Worm (Caenorhabditis elegans): ENCODE data around the gene dnj-25.

dnj-25 gene

ce11 chrV:20714503-20714902 lies 29.6 kb downstream of the dnj-25 start:
- TF ChIP-seq him-1 (tag; optimal IDR thresholded peaks at IDR 0.05) (no peak), W03F9.2 (tag; optimal IDR thresholded peaks at IDR 0.05) (no peak), dao-5 (tag; optimal IDR thresholded peaks at IDR 0.05) (no peak)

DNA sequence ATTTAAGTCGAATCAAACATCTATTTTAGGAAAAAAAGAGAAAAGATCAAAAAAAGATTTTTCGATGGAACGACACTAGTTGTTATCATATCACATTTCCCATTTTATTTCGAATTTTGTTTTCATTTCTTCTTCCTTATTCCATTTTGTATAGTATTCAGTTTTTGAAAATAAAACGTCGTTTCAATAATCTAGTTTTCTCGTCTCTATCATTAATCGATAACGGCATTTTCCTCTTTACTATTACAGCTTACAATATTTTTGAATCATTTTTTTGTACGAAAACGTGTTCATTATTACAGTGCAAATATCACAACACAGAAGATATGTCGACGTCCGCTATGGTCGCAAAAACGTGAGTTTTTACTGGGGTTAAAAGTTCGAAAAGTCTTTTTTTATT lies 30.5 kb downstream of the dnj-25 start, which contains the start of gene Y44A6C.1:
Gene Y44A6C.1, plus strand, starts transcription at position 301 of the 400 bp plus-strand sequence.
- no peak for TF ChIP-seq dao-5 (tag; optimal IDR thresholded peaks at IDR 0.05)
- TF ChIP-seq him-1 (tag; optimal IDR thresholded peaks at IDR 0.05), result no peak
- no peak for TF ChIP-seq W03F9.2 (tag; optimal IDR thresholded peaks at IDR 0.05)

- TF ChIP-seq W03F9.2 (tag; optimal IDR thresholded peaks at IDR 0.05) (peak; percentile 6), him-1 (tag; optimal IDR thresholded peaks at IDR 0.05) (no peak)
These were observed 31.2 kb downstream of the dnj-25 start for ce11 chrV:20712994-20713326.

DNA sequence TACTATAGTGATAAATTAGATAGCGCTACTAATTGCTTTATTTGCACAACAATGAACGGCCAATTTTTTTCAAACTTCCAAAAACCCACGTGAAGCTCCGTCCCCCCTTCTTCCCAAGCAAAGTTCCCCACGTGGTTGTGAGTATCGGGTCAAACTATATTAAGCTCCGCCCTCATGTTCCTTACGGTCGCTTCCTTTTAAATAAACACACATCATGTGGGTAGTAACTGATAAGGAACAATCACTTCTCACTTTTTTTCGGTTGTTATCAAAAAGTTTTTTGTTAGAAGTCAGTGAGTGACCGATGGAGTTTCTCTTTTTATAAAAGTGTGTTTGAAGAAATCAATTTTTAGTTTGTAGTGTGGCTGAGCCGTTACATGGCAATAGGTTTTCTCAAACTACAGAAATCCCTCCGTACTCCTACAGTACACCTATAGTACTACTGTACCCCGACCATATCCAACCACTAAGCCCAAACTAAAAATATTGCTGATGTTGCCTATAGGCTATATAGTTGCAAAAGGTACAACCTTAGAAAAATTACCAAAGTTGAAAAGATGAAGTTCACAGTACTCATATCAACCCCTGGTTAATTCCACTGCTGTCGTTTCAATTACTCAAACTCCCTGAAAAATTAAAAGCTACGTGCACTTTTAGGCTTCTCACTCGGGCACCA lies 31.7 kb downstream of the dnj-25 start:
- TF ChIP-seq dao-5 (tag; optimal IDR thresholded peaks at IDR 0.05), result no peak
- no peak for TF ChIP-seq W03F9.2 (tag; optimal IDR thresholded peaks at IDR 0.05)
- TF ChIP-seq him-1 (tag; optimal IDR thresholded peaks at IDR 0.05), result no peak

ce11 chrV:20711733-20712132 lies 32.4 kb downstream of the dnj-25 start:
- no peak for TF ChIP-seq dao-5 (tag; optimal IDR thresholded peaks at IDR 0.05)
- TF ChIP-seq him-1 (tag; optimal IDR thresholded peaks at IDR 0.05), result no peak
- TF ChIP-seq W03F9.2 (tag; optimal IDR thresholded peaks at IDR 0.05), result no peak

ce11 chrV:20710642-20711041 lies 33.5 kb downstream of the dnj-25 start:
- TF ChIP-seq him-1 (tag; optimal IDR thresholded peaks at IDR 0.05) (no peak), dao-5 (tag; optimal IDR thresholded peaks at IDR 0.05) (no peak)

ce11 chrV:20710156-20710555 lies 34.0 kb downstream of the dnj-25 start:
- TF ChIP-seq W03F9.2 (tag; optimal IDR thresholded peaks at IDR 0.05) (no peak), dao-5 (tag; optimal IDR thresholded peaks at IDR 0.05) (no peak), him-1 (tag; optimal IDR thresholded peaks at IDR 0.05) (no peak)

DNA sequence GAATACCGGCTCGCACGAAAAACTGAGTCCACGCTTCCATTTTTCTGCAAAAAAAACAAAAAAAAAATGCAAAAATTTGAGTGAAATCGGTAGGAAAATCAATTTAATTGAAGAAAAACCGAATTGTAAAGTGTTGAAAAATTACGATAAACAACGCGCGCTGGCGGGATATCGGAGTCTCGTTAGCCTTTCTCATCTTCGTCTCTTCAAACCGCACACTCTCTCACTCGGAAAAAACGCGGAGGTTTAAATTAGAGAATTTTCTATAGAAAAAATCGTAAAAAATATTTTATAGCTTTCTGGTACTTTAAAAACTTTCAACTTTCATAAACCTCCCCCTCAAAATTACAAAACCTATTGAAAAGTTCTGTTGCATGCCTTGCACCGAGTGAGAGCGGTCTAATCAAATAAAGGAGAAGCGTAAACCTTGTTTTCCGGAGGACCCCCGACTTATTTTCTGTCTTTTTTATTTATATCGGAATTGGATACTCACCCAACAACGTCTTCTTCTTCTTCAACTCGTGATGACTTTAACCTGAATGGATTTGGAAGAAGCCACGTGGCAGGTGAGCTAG lies 40.1 kb downstream of the dnj-25 start, which contains the start of the genes F53F8.5 and F53F8.6:
Gene F53F8.5, minus strand, starts transcription at position 52 of the 575 bp plus-strand sequence.
Gene F53F8.6, plus strand, starts transcription at position 230 of the 575 bp plus-strand sequence.
- TF ChIP-seq dao-5 (tag; optimal IDR thresholded peaks at IDR 0.05) (no peak), him-1 (tag; optimal IDR thresholded peaks at IDR 0.05) (no peak), W03F9.2 (tag; optimal IDR thresholded peaks at IDR 0.05) (no peak)

ce11 chrV:20698266-20698665 lies 45.9 kb downstream of the dnj-25 start, which contains the start of gene F53F8.7:
Gene F53F8.7 (minus strand): TSS chrV:20698366.
- TF ChIP-seq dao-5 (tag; optimal IDR thresholded peaks at IDR 0.05), result no peak
- no peak for TF ChIP-seq W03F9.2 (tag; optimal IDR thresholded peaks at IDR 0.05)
- TF ChIP-seq him-1 (tag; optimal IDR thresholded peaks at IDR 0.05), result no peak

DNA sequence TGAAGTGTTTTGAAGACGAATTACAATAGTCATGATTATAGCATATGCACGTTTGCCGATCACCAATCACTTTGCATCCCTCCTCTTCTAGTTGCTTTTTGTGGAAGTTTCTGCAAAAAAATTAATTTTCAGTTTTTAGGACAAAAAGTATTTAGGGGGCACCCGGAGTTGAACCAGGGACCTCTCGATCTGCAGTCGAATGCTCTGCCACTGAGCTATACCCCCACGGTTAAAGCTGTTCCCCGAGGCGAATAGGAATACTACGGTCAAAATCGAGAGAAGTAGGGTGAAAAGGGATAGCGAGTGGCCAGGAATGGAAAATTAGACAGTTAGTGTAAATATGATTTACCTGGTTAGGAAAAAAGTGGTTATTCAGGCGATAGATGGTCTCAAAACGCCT lies 50.2 kb downstream of the dnj-25 start:
- TF ChIP-seq him-1 (tag; optimal IDR thresholded peaks at IDR 0.05) (peak; percentile 58), dao-5 (tag; optimal IDR thresholded peaks at IDR 0.05) (peak; percentile 59), W03F9.2 (tag; optimal IDR thresholded peaks at IDR 0.05) (no peak)

DNA sequence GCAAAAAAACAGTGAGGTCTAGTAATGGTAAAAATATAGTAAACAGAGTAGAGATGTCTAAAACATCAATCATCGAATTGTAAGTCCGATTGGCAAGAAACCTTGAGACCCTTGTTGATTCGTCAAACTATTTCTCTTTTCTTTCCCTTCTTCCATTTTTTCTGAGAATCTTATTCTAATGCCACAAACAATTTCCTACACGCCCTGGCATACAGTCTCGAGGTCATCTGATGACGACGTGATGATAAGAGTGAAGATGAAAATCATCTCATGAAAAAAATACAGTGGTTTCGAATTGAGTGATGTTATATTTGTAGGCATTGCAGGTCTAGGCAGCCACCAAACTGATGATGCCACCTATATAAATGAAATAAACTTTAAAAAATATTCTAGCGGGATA lies 51.2 kb downstream of the dnj-25 start:
- no peak for TF ChIP-seq W03F9.2 (tag; optimal IDR thresholded peaks at IDR 0.05)
- TF ChIP-seq him-1 (tag; optimal IDR thresholded peaks at IDR 0.05), result no peak
- no peak for TF ChIP-seq dao-5 (tag; optimal IDR thresholded peaks at IDR 0.05)

DNA sequence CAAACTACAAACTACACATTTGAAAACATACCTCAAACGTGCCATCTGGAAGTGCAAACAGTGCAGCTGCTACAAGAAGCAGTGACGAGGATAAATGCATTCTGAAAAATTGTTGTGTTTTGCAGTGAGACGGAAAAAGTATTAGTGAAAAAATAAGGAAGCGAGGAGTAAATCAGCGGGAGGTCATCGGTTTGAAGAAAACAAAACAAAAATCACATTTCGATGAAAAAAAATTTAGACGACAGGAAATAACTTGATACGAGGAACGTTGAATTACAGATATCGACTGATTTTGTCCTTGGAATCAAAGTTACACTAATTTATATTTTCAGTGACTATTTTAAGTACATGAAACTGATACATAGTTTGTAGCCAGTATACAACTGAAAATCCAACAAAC lies 52.6 kb downstream of the dnj-25 start, which contains the start of gene F53F8.4:
Gene F53F8.4, minus strand, starts transcription at position 101 of the 400 bp plus-strand sequence.
- TF ChIP-seq dao-5 (tag; optimal IDR thresholded peaks at IDR 0.05) (no peak), W03F9.2 (tag; optimal IDR thresholded peaks at IDR 0.05) (no peak), him-1 (tag; optimal IDR thresholded peaks at IDR 0.05) (no peak)

DNA sequence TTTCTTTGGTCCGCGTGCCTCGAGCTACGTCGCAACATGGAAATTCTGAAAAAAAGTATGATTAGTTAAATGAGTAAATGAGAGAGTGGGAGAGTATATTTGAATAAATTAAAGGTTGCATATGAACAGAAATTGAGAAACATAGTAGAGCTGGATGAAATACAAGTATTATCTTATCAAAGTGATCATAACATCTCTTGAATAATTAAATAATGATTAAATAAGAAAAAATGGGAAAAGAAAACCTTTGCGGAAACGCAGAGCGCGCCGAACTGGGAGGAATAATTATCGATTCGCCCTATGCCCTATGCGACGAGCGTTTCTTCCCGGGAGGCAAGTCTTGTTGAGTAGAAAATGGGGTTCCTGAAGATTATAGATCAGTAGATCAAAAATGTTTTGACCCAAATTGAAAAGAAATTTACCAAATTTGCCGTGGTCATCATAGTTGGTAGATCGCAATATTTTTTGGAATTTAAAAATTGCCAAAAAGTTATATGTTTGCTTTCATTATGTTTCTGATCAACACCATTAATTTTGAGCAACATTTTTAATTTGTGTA lies 54.6 kb downstream of the dnj-25 start, which contains the start of gene F53F8.3:
Gene F53F8.3, minus strand, starts transcription at position 51 of the 559 bp plus-strand sequence.
- TF ChIP-seq W03F9.2 (tag; optimal IDR thresholded peaks at IDR 0.05), result no peak
- no peak for TF ChIP-seq dao-5 (tag; optimal IDR thresholded peaks at IDR 0.05)
- TF ChIP-seq him-1 (tag; optimal IDR thresholded peaks at IDR 0.05), result no peak

DNA sequence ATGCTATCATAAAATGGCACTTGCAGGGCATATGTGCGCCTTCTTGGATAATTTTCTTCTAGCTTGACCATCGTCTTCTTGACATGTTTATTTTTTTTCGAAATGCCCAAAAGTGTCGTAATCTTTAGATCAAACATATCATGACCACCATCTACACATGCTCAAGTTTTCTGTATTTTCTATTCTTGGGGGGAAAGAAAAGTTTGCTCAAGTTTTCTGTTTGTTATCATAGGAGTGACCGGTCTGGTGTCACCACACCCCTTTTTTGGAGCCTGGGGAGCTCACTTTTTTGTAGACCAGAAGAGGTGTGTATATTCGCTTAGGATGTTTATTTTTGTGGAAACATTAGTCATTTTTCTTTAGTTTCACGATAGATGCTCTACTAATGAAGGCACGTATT lies 58.8 kb downstream of the dnj-25 start, which contains the start of gene klf-2:
Gene klf-2, plus strand, starts transcription at position 301 of the 400 bp plus-strand sequence.
- no peak for TF ChIP-seq him-1 (tag; optimal IDR thresholded peaks at IDR 0.05)
- no peak for TF ChIP-seq W03F9.2 (tag; optimal IDR thresholded peaks at IDR 0.05)
- no peak for TF ChIP-seq dao-5 (tag; optimal IDR thresholded peaks at IDR 0.05)

All from whole organism, L4/young adult.